Worm (Caenorhabditis elegans) whole organism, late embryonic: ENCODE data around the gene K11H12.10.

Source experiments
- fkh-10 ChIP-seq: fragments of 150-350 bp; optimal IDR thresholded peaks from 2 replicates; lab custom pipeline; 2014; ENCODE audit warnings: missing biosample characterization, missing genetic modification reagents, missing genetic modification characterization
- madf-2 ChIP-seq: sonication (generic microtip); optimal IDR thresholded peaks from 2 replicates; lab custom pipeline; 2017; ENCODE audit warnings: missing genetic modification characterization, missing compliant biosample characterization
- sox-4 ChIP-seq: sonication (generic microtip); optimal IDR thresholded peaks from 2 replicates; lab custom pipeline; 2017; ENCODE audit warnings: mild to moderate bottlenecking, missing genetic modification characterization, inconsistent platforms, missing compliant biosample characterization

ce11 chrIV:676280-676679 is 405 bp downstream of the K11H12.10 start, which contains the start of gene K11H12.5:
- TF ChIP-seq fkh-10 (GFP tag; lab: Kevin White, UChicago) (no peak), madf-2 (tag; lab: Kevin White, UChicago) (no peak), sox-4 (tag; lab: Kevin White, UChicago) (no peak)
